Fruit fly (Drosophila melanogaster): ENCODE data around the gene CG9119.

The CG9119 gene

DNA sequence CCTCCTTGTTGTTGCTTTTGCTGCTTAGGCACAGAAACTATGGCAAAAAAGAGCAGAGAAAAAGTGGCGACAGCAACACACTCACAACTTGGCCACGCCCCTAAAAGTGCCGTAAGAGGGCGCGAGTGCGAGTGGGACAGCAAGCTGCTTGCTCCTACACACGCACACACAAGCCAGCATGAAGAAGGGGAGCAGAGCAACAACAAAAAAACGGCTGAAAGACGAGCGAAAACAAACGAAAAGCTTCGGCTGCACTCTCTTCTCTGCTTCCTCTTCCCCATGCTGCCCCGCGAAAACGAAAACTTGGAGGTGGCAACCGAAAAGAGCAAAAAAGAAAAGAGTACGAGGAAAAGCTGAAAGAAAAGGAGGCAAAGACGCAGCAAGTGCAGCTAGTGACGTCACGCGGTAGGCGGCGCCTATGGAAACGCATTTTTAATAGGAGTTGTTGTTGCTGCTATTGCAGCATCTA is 26.4 kb downstream of the CG9119 start (continued):
- TF ChIP-seq chm (GFP tag; IDR thresholded peaks at IDR 0.05) (no peak), dati (GFP tag; IDR thresholded peaks at IDR 0.05) (no peak), pan (optimal IDR thresholded peaks at IDR 0.05) (no peak), pan (GFP tag; optimal IDR thresholded peaks at IDR 0.05 in 1 of 2, IDR thresholded peaks at IDR 0.05 in 1 of 2) (no peak), YL-1 (GFP tag; optimal IDR thresholded peaks at IDR 0.05) (no peak), CG2678 (tag; optimal IDR thresholded peaks at IDR 0.05) (no peak), unc-4 (GFP tag; IDR thresholded peaks at IDR 0.05; ENCODE audit: partially characterized antibody) (no peak), prd (optimal IDR thresholded peaks at IDR 0.05) (no peak), prd (GFP tag; IDR thresholded peaks at IDR 0.05) (no peak), cad (GFP tag; optimal IDR thresholded peaks at IDR 0.05) (no peak), CG11456 (GFP tag; IDR thresholded peaks at IDR 0.05) (no peak), Eip74EF (GFP tag; optimal IDR thresholded peaks at IDR 0.05) (no peak), CG6791 (GFP tag; IDR thresholded peaks at IDR 0.05; ENCODE audit: partially characterized antibody) (0 out of 3 replicates have a peak, but pooled peaks have one; percentile 31), Deaf1 (tag; optimal IDR thresholded peaks at IDR 0.05) (peak; percentile 97), klu (GFP tag; IDR thresholded peaks at IDR 0.05) (no peak), CG18599 (GFP tag; optimal IDR thresholded peaks at IDR 0.05) (no peak), Nf-YB (GFP tag; optimal IDR thresholded peaks at IDR 0.05) (peak; percentile 94), ara (GFP tag; IDR thresholded peaks at IDR 0.05) (no peak), zfh1 (GFP tag; IDR thresholded peaks at IDR 0.05) (no peak), nerfin-1 (tag; optimal IDR thresholded peaks at IDR 0.05) (no peak), NFAT (GFP tag; IDR thresholded peaks at IDR 0.05) (no peak), MTF-1 (GFP tag; optimal IDR thresholded peaks at IDR 0.05; ENCODE audit: borderline replicate concordance) (no peak), tx (GFP tag; optimal IDR thresholded peaks at IDR 0.05) (no peak), chinmo (GFP tag; IDR thresholded peaks at IDR 0.05; ENCODE audit: partially characterized antibody) (peak; percentile 92; the same call in 2 of the 4 replicates), zf30C (GFP tag; optimal IDR thresholded peaks at IDR 0.05) (no peak), C15 (GFP tag; IDR thresholded peaks at IDR 0.05) (no peak), ERR (GFP tag; optimal IDR thresholded peaks at IDR 0.05) (no peak), CG4617 (GFP tag; optimal IDR thresholded peaks at IDR 0.05; ENCODE audit: borderline replicate concordance) (no peak), pita (GFP tag; optimal IDR thresholded peaks at IDR 0.05) (no peak), CG13123 (GFP tag; optimal IDR thresholded peaks at IDR 0.05) (no peak), CG17568 (GFP tag; optimal IDR thresholded peaks at IDR 0.05) (no peak), CG31441 (GFP tag; IDR thresholded peaks at IDR 0.05) (no peak), Ets97D (GFP tag; optimal IDR thresholded peaks at IDR 0.05) (no peak), sqz (GFP tag; optimal IDR thresholded peaks at IDR 0.05) (peak; percentile 41), z (GFP tag; IDR thresholded peaks at IDR 0.05) (0 out of 3 replicates have a peak, but pooled peaks have one; percentile 4), tap (tag; optimal IDR thresholded peaks at IDR 0.05) (no peak), zfh2 (GFP tag; optimal IDR thresholded peaks at IDR 0.05) (no peak), vfl (GFP tag; optimal IDR thresholded peaks at IDR 0.05) (no peak), cas (GFP tag; IDR thresholded peaks at IDR 0.05) (no peak), PHDP (tag; optimal IDR thresholded peaks at IDR 0.05) (no peak), D19B (GFP tag; optimal IDR thresholded peaks at IDR 0.05) (no peak), CG14667 (GFP tag; IDR thresholded peaks at IDR 0.05) (no peak), dmrt99B (tag; optimal IDR thresholded peaks at IDR 0.05) (no peak), gem (tag; optimal IDR thresholded peaks at IDR 0.05) (no peak), cg (GFP tag; optimal IDR thresholded peaks at IDR 0.05) (peak; percentile 88), Gug (GFP tag; IDR thresholded peaks at IDR 0.05) (no peak), repo (GFP tag; optimal IDR thresholded peaks at IDR 0.05) (no peak), croc (GFP tag; conservative IDR thresholded peaks at IDR 0.05) (no peak), HLH4C (GFP tag; IDR thresholded peaks at IDR 0.05; ENCODE audit: partially characterized antibody) (no peak), Dip2 (GFP tag; IDR thresholded peaks at IDR 0.05) (no peak), mam (GFP tag; optimal IDR thresholded peaks at IDR 0.05) (no peak), CG14710 (tag; optimal IDR thresholded peaks at IDR 0.05) (no peak)
